Worm (Caenorhabditis elegans) whole organism, L4/young adult: ENCODE data around the gene F38E11.6.

Experiments used
- W03F9.2 ChIP-seq: fragments of 150-350 bp; optimal IDR thresholded peaks from 2 replicates; lab custom pipeline; 2014; ENCODE audit warnings: missing biosample characterization, missing genetic modification characterization
- dao-5 ChIP-seq: sonication (generic microtip); optimal IDR thresholded peaks from 2 replicates; lab custom pipeline; 2016; ENCODE audit warnings: missing genotype, missing genetic modification characterization, moderate library complexity, missing compliant biosample characterization
- him-1 ChIP-seq: sonication (generic microtip); optimal IDR thresholded peaks from 2 replicates; lab custom pipeline; 2016; ENCODE audit warnings: missing genotype, missing genetic modification reagents, missing genetic modification characterization, missing compliant biosample characterization

DNA sequence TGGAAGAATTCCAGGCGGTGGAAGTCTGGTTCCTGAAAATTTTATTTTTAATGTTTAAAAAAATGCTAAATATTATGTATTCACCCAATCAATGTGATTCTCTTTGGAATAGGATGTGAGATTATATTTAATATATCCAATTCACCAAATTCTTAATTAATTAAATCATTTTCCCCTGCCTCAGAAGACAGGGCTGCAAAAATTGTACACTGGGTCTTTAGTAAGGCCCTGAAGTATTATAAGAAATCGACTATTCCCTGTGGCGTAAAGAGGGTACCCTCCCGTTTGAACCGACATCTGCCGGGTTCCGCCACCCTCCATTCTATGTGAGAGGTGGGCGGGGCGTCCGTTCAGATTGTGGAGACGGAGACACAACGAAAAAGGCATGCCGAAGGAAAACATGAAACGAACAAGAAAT, 43.9 kb upstream of the F38E11.6 start:
- no peak for TF ChIP-seq dao-5 (tag; lab: Kevin White, UChicago)
- peak; percentile 57 for TF ChIP-seq him-1 (tag; lab: Kevin White, UChicago)
- peak; percentile 67 for TF ChIP-seq W03F9.2 (tag; lab: Kevin White, UChicago)
